Fruit fly (Drosophila melanogaster): ENCODE data around the gene CCT2.

Gene CCT2

dm6 chrX:9142224-9142802 lies 53.0 kb downstream of the CCT2 start, which contains the start of gene CG7065 (continued):
- TF ChIP-seq CG42726 (GFP tag; IDR thresholded peaks at IDR 0.05; ENCODE audit: partially characterized antibody): peak; percentile 59; the same call in 1 of the 2 replicates
- TF ChIP-seq CG16813 (GFP tag; IDR thresholded peaks at IDR 0.05; ENCODE audit: partially characterized antibody): peak; percentile 69
- TF ChIP-seq Dref (GFP tag; IDR thresholded peaks at IDR 0.05): peak; percentile 74
- TF ChIP-seq Mad (GFP tag; optimal IDR thresholded peaks at IDR 0.05): no peak
- TF ChIP-seq esg (GFP tag; conservative IDR thresholded peaks at IDR 0.05): no peak
- no peak for TF ChIP-seq CG9609 (GFP tag; optimal IDR thresholded peaks at IDR 0.05)
- TF ChIP-seq CG4617 (GFP tag; optimal IDR thresholded peaks at IDR 0.05; ENCODE audit: borderline replicate concordance): peak; percentile 73
- no peak for TF ChIP-seq Tbp (GFP tag; optimal IDR thresholded peaks at IDR 0.05)
- no peak for TF ChIP-seq gcm (GFP tag; optimal IDR thresholded peaks at IDR 0.05)
- peak; percentile 50; the same call in 2 of the 3 replicates for TF ChIP-seq CG6791 (GFP tag; IDR thresholded peaks at IDR 0.05; ENCODE audit: partially characterized antibody)
- TF ChIP-seq Spps (tag; optimal IDR thresholded peaks at IDR 0.05): no peak
- no peak for TF ChIP-seq stc (GFP tag; IDR thresholded peaks at IDR 0.05)
- 0 out of 3 replicates have a peak, but pooled peaks have one; percentile 36 for TF ChIP-seq CG14860 (GFP tag; IDR thresholded peaks at IDR 0.05; ENCODE audit: partially characterized antibody)
- TF ChIP-seq CG3838 (GFP tag; optimal IDR thresholded peaks at IDR 0.05): peak; percentile 80
- no peak for TF ChIP-seq Hsf (GFP tag; optimal IDR thresholded peaks at IDR 0.05)
- no peak for TF ChIP-seq BtbVII (GFP tag; optimal IDR thresholded peaks at IDR 0.05)
- no peak for TF ChIP-seq CG6683 (GFP tag; optimal IDR thresholded peaks at IDR 0.05)
- peak; percentile 56; the same call in 2 of the 3 replicates for TF ChIP-seq knrl (GFP tag; IDR thresholded peaks at IDR 0.05; ENCODE audit: partially characterized antibody)
- TF ChIP-seq CG15011 (GFP tag; optimal IDR thresholded peaks at IDR 0.05): no peak
- peak; percentile 53 for TF ChIP-seq hbn (GFP tag; IDR thresholded peaks at IDR 0.05; ENCODE audit: partially characterized antibody)
- TF ChIP-seq CG2116 (GFP tag; optimal IDR thresholded peaks at IDR 0.05): peak; percentile 52
- TF ChIP-seq CG2129 (GFP tag; IDR thresholded peaks at IDR 0.05; ENCODE audit: partially characterized antibody): 0 out of 2 replicates have a peak, but pooled peaks have one; percentile 23
- peak; percentile 20 for TF ChIP-seq Med (GFP tag)
- no peak for TF ChIP-seq CG14050 (GFP tag; IDR thresholded peaks at IDR 0.05)
- TF ChIP-seq E2f2 (GFP tag; IDR thresholded peaks at IDR 0.05): peak; percentile 56
- no peak for TF ChIP-seq dpn (GFP tag; optimal IDR thresholded peaks at IDR 0.05)
- no peak for TF ChIP-seq vvl (GFP tag; IDR thresholded peaks at IDR 0.05)
- TF ChIP-seq sens (GFP tag): peak; percentile 59
- peak; percentile 35; the same call in 2 of the 3 replicates for TF ChIP-seq CG34224 (GFP tag; IDR thresholded peaks at IDR 0.05; ENCODE audit: partially characterized antibody)
- TF ChIP-seq CG10147 (GFP tag; optimal IDR thresholded peaks at IDR 0.05): no peak
- TF ChIP-seq CG3995 (GFP tag; optimal IDR thresholded peaks at IDR 0.05): peak; percentile 20
- no peak for TF ChIP-seq CG9727 (GFP tag; optimal IDR thresholded peaks at IDR 0.05)
- TF ChIP-seq stwl (tag; optimal IDR thresholded peaks at IDR 0.05): peak; percentile 40
- TF ChIP-seq CG17328 (GFP tag; IDR thresholded peaks at IDR 0.05): no peak
- TF ChIP-seq CkIIα-i1 (GFP tag; IDR thresholded peaks at IDR 0.05): no peak
- no peak for TF ChIP-seq bowl (GFP tag; IDR thresholded peaks at IDR 0.05)
- TF ChIP-seq nmo (GFP tag; optimal IDR thresholded peaks at IDR 0.05): peak; percentile 9
- TF ChIP-seq Deaf1 (tag; optimal IDR thresholded peaks at IDR 0.05): no peak
- TF ChIP-seq CG7357 (GFP tag; IDR thresholded peaks at IDR 0.05): peak; percentile 29; the same call in 1 of the 3 replicates
- TF ChIP-seq row (GFP tag; IDR thresholded peaks at IDR 0.05): peak; percentile 65
- peak; percentile 77 for TF ChIP-seq CG13287 (GFP tag; IDR thresholded peaks at IDR 0.05; ENCODE audit: partially characterized antibody)
- no peak for TF ChIP-seq Sry-β (GFP tag; optimal IDR thresholded peaks at IDR 0.05)
- peak; percentile 70 for TF ChIP-seq Scr (GFP tag; IDR thresholded peaks at IDR 0.05; ENCODE audit: partially characterized antibody)
- peak; percentile 37 for TF ChIP-seq trem (tag; optimal IDR thresholded peaks at IDR 0.05)
- no peak for TF ChIP-seq ham (GFP tag; IDR thresholded peaks at IDR 0.05)
- TF ChIP-seq fd102C (GFP tag; optimal IDR thresholded peaks at IDR 0.05): no peak
- TF ChIP-seq sqz (GFP tag; optimal IDR thresholded peaks at IDR 0.05): peak; percentile 69
- TF ChIP-seq CG11247 (GFP tag; IDR thresholded peaks at IDR 0.05): no peak
- peak; percentile 10 for TF ChIP-seq CG10267 (tag; optimal IDR thresholded peaks at IDR 0.05)
